Worm (Caenorhabditis elegans): Measurements from ENCODE around the gene M01B2.13.

Gene M01B2.13

ce11 chrV:15272263-15272662, 6.5 kb upstream of the M01B2.13 start, which contains the start of gene T10H4.4:
Gene T10H4.4, minus strand, starts transcription at chrV:15272363.
- TF ChIP-seq B0035.1 (tag; optimal IDR thresholded peaks at IDR 0.05), result no peak
- no peak for TF ChIP-seq nhr-120 (GFP tag; IDR thresholded peaks at IDR 0.05)
- TF ChIP-seq C06A6.2 (GFP tag; conservative IDR thresholded peaks at IDR 0.05), result no peak
- no peak for TF ChIP-seq T26A5.8 (tag; optimal IDR thresholded peaks at IDR 0.05)
- no peak for TF ChIP-seq F55B11.4 (tag; optimal IDR thresholded peaks at IDR 0.05; ENCODE audit: borderline replicate concordance, insufficient read depth)
- no peak for TF ChIP-seq B0261.1 (tag; optimal IDR thresholded peaks at IDR 0.05)
- TF ChIP-seq attf-6 (GFP tag; IDR thresholded peaks at IDR 0.05), result no peak
- no peak for TF ChIP-seq tbx-9 (tag; optimal IDR thresholded peaks at IDR 0.05; ENCODE audit: borderline replicate concordance)
- no peak for TF ChIP-seq attf-5 (GFP tag; optimal IDR thresholded peaks at IDR 0.05)
- no peak for TF ChIP-seq gei-17 (GFP tag; optimal IDR thresholded peaks at IDR 0.05)
- TF ChIP-seq egrh-3 (GFP tag; IDR thresholded peaks at IDR 0.05), result no peak

- no peak for TF ChIP-seq K12H6.12 (tag; optimal IDR thresholded peaks at IDR 0.05)
- TF ChIP-seq snpc-3.4 (tag; optimal IDR thresholded peaks at IDR 0.05), result no peak
- no peak for TF ChIP-seq Y53F4B.3 (GFP tag; IDR thresholded peaks at IDR 0.05)
- no peak for TF ChIP-seq lsl-1 (GFP tag; optimal IDR thresholded peaks at IDR 0.05)
- TF ChIP-seq mel-28 (tag; optimal IDR thresholded peaks at IDR 0.05; ENCODE audit: borderline replicate concordance), result no peak
- TF ChIP-seq efl-1 (GFP tag; optimal IDR thresholded peaks at IDR 0.05), result no peak
- no peak for TF ChIP-seq bed-2 (GFP tag; IDR thresholded peaks at IDR 0.05)
- no peak for TF ChIP-seq sptf-2 (GFP tag; optimal IDR thresholded peaks at IDR 0.05)
- no peak for TF ChIP-seq zim-3 (tag; optimal IDR thresholded peaks at IDR 0.05)
- TF ChIP-seq tbx-9 (tag; optimal IDR thresholded peaks at IDR 0.05; ENCODE audit: borderline replicate concordance), result no peak
- TF ChIP-seq zfh-2 (GFP tag; conservative IDR thresholded peaks at IDR 0.05), result no peak
- no peak for TF ChIP-seq lin-35 (GFP tag; optimal IDR thresholded peaks at IDR 0.05)
- no peak for TF ChIP-seq attf-3 (GFP tag; conservative IDR thresholded peaks at IDR 0.05)
- TF ChIP-seq dpff-1 (tag; optimal IDR thresholded peaks at IDR 0.05), result no peak
- no peak for TF ChIP-seq ztf-26 (tag; optimal IDR thresholded peaks at IDR 0.05)
- no peak for TF ChIP-seq lin-26 (GFP tag; IDR thresholded peaks at IDR 0.05)
Observed at ce11 chrV:15268302-15268701, 2.6 kb upstream of the M01B2.13 start, which contains the start of gene srw-22. Gene srw-22, plus strand, starts transcription at chrV:15268602.

ce11 chrV:15267405-15267804, 1.7 kb upstream of the M01B2.13 start, which contains the start of gene T10H4.13:
Gene T10H4.13, minus strand, starts transcription at chrV:15267505.
- no peak for TF ChIP-seq rpc-1 (optimal IDR thresholded peaks at IDR 0.05)
- no peak for TF ChIP-seq rpc-1 (tag; optimal IDR thresholded peaks at IDR 0.05)
- no peak for TF ChIP-seq ets-4 (GFP tag; optimal IDR thresholded peaks at IDR 0.05)
- TF ChIP-seq attf-6 (GFP tag; IDR thresholded peaks at IDR 0.05), result no peak
- TF ChIP-seq attf-3 (GFP tag; conservative IDR thresholded peaks at IDR 0.05), result no peak
- TF ChIP-seq ztf-28 (GFP tag; IDR thresholded peaks at IDR 0.05), result no peak
- no peak for TF ChIP-seq ceh-79 (tag; optimal IDR thresholded peaks at IDR 0.05)
- no peak for TF ChIP-seq hrde-1 (tag; optimal IDR thresholded peaks at IDR 0.05; ENCODE audit: borderline replicate concordance)
- no peak for TF ChIP-seq madf-3 (GFP tag; IDR thresholded peaks at IDR 0.05)
- no peak for TF ChIP-seq cebp-2 (GFP tag; IDR thresholded peaks at IDR 0.05)
- TF ChIP-seq B0035.1 (tag; optimal IDR thresholded peaks at IDR 0.05), result no peak
- no peak for TF ChIP-seq ceh-100 (GFP tag; IDR thresholded peaks at IDR 0.05)
- TF ChIP-seq unc-62 (GFP tag; optimal IDR thresholded peaks at IDR 0.05), result no peak
- no peak for TF ChIP-seq Y67H2A.10 (GFP tag; conservative IDR thresholded peaks at IDR 0.05)
- no peak for TF ChIP-seq ztf-18 (tag; optimal IDR thresholded peaks at IDR 0.05)
- no peak for TF ChIP-seq tbx-9 (tag; optimal IDR thresholded peaks at IDR 0.05; ENCODE audit: borderline replicate concordance)
- no peak for TF ChIP-seq egrh-3 (GFP tag; IDR thresholded peaks at IDR 0.05)
- TF ChIP-seq F52B5.7 (tag; optimal IDR thresholded peaks at IDR 0.05), result no peak
- TF ChIP-seq snpc-1.1 (tag; optimal IDR thresholded peaks at IDR 0.05; ENCODE audit: insufficient read depth), result no peak
- no peak for TF ChIP-seq F10E7.11 (tag; optimal IDR thresholded peaks at IDR 0.05)
- no peak for TF ChIP-seq mcd-1 (GFP tag; IDR thresholded peaks at IDR 0.05)
